Fruit fly (Drosophila melanogaster) whole organism: Measurements from ENCODE around the gene CG13284.
A peak's percentile ranks its signal among the peaks of the same experiment; 100 is the strongest.

Source experiments
- CG8478 ChIP-seq: fragments of >200 bp; optimal IDR thresholded peaks from 2 replicates; lab custom pipeline; 2018; ENCODE audit warnings: inconsistent platforms
- Dll ChIP-seq: fragments of >200 bp; optimal IDR thresholded peaks from 2 replicates; lab custom pipeline; 2017
- EcR ChIP-seq, 2 experiments: fragments of >200 bp; optimal IDR thresholded peaks; 2 replicates each; lab custom pipeline; 2017; ENCODE audit warnings: missing biosample characterization in 2 of 2, missing genetic modification characterization in 2 of 2, missing genetic modification reagents in 2 of 2
- pan ChIP-seq: fragments of >200 bp; optimal IDR thresholded peaks from 2 replicates; lab custom pipeline; 2017
- psq ChIP-seq: fragments of >200 bp; optimal IDR thresholded peaks from 2 replicates; lab custom pipeline; 2017
- usp ChIP-seq: fragments of >200 bp; optimal IDR thresholded peaks from 2 replicates; lab custom pipeline; 2017; ENCODE audit warnings: missing biosample characterization, missing genetic modification characterization, mixed read lengths

The CG13284 gene

DNA sequence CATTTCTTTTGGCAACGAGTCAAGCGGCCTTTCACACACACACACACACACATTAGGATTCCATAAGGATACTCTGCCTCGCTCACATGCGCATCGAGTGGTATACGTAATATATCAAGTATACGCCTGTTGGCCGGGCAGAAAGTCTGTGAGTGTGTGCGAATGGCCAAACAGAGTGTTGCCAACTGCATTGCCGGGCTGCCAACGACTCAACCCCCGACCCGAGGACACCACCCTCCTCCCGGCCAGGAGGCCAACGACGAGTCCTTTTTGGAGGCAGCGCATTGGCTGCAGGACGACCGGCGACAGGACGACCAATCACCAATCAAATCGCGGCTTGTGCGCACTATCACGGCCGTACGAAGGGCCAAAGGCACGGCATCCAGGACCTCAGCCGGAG, 29.2 kb upstream of the CG13284 start:
- TF ChIP-seq CG8478 (no peak), psq (no peak), EcR (GFP tag; optimal IDR thresholded peaks at IDR 0.05; lab: Kevin White, UChicago) (no peak), Dll (lab: Kevin White, UChicago) (no peak), usp (GFP tag; lab: Kevin White, UChicago) (no peak), pan (no peak)

DNA sequence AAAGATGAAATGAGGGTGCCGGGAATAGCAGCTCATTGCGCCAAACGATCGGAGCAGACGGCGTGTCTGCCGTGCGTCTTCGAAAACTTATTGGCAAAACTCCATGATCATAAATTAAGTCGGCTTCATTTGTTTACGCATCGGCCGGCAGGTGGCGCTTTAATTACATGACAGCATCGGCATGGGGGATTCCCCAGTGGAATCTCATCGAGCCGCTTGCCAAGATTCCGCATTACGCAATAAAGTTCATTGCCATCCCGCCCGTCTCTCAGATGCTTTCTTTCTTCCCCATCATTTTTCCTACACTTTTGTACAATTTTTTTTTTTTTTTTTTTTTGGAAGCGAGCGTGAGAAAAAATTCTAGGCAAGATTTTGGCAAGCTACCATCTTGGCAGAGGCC, 28.0 kb upstream of the CG13284 start:
- TF ChIP-seq pan (no peak), psq (no peak), usp (GFP tag; lab: Kevin White, UChicago) (no peak), CG8478 (no peak), EcR (GFP tag; optimal IDR thresholded peaks at IDR 0.05; lab: Kevin White, UChicago) (no peak), Dll (lab: Kevin White, UChicago) (no peak)

DNA sequence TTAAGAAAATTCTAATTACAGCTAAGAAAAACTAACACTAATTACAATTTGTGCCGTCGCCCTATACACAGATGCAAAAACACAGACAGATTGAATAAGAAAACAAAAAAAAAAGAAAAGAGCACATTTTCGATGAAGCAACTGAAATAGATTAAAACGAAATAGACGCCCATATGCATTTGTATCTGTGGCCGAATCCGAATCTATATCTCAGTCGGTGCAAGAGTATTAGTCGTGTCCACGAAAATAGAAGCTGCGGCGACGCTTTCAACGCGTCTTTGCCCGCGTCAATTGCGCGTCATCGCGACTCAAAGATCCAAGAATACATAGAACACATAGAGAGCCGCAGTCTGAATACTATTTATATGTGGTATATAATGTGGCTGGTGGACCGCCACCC, 26.4 kb upstream of the CG13284 start:
- TF ChIP-seq EcR (GFP tag; optimal IDR thresholded peaks at IDR 0.05; lab: Kevin White, UChicago) (no peak), usp (GFP tag; lab: Kevin White, UChicago) (no peak), psq (no peak), Dll (lab: Kevin White, UChicago) (no peak), pan (no peak), CG8478 (no peak)

DNA sequence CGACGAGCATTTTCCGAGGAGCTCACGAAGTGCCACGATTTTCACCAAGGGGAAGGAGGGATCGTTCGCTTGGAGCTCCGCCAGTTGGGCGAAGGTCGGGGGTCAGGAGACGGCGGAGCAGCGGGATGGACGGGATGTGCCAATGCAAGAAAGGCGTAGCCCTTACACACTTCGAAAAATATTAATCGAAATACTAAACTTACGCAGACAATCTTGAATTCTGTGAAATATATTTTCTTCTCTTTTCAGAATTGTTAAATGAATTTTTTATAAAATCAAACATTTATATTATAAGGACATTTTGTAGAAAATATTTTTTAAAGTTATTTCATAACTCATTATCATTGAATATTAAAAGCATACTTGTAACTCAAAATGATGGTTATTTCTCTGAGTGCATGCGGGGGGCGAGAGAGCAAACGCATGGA, 20.4 kb upstream of the CG13284 start:
- TF ChIP-seq pan, result no peak
- no peak for TF ChIP-seq usp (GFP tag; lab: Kevin White, UChicago)
- TF ChIP-seq psq, result no peak
- no peak for TF ChIP-seq EcR (GFP tag; optimal IDR thresholded peaks at IDR 0.05; lab: Kevin White, UChicago)
- no peak for TF ChIP-seq CG8478
- TF ChIP-seq Dll (lab: Kevin White, UChicago), result no peak

DNA sequence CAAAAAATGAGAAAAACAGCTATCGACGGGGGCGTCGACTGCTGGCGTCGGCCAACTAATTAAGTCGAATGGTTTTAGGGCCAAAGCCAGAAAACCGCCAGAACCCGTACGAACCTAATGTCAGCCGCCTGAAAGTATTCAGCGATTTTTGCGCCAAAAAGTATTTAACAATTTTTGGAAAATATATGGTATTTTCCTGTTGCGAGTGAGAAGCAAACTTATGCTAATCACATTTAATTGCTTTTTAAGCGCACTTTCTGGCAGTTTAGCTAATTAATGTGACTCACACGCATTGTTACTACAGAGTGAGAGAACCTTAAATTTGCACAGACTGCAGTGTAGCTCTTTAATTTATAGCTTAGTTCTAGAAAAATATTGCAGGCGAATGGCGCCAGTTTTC, 14.0 kb upstream of the CG13284 start:
- TF ChIP-seq Dll (lab: Kevin White, UChicago) (no peak), usp (GFP tag; lab: Kevin White, UChicago) (no peak), CG8478 (no peak), psq (no peak), pan (no peak), EcR (GFP tag; optimal IDR thresholded peaks at IDR 0.05; lab: Kevin White, UChicago) (no peak)

DNA sequence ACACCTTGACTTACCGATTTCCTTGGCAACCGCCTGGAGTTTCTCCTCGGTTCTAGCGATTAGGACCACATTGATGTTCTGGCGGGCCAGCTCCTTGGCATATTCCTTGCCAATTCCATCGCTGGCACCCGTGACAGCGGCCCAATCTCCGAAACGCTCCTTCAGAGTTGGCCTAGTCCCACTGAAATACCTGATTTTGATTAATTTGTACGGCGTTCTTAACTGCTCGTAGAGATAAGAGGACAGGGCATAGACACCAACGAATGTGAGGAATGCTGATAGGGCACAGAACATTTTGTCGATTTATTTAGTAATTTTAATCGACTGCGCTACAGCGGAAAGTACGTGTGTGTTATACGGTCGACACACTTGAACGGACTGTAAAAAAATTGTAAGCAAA, 12.6 kb upstream of the CG13284 start, which contains the start of gene CG6012:
TSS of gene CG6012 (minus strand) at position 364 of the 400 bp plus-strand sequence.
- TF ChIP-seq CG8478 (no peak), Dll (lab: Kevin White, UChicago) (no peak), usp (GFP tag; lab: Kevin White, UChicago) (no peak), psq (no peak), EcR (GFP tag; optimal IDR thresholded peaks at IDR 0.05; lab: Kevin White, UChicago) (no peak), pan (no peak)

DNA sequence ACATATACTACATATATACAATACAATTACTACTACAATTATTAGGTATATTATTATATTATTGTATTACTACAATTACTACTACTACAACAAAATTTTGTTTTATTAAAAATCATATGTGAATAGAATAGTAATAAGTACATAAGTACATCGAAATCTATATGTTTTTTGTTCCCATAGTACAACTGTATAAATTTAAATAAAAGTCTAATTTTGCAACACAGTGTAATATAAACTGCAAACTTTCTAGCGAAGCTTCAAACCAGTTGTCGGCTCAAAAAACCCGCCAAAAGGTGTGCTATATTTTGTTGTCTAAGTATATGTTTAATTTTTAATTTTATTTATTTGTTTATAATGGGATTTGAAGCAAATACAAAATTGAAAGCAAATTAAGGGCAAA, 11.1 kb upstream of the CG13284 start:
- TF ChIP-seq EcR (GFP tag; optimal IDR thresholded peaks at IDR 0.05; lab: Kevin White, UChicago), result no peak
- TF ChIP-seq usp (GFP tag; lab: Kevin White, UChicago), result no peak
- TF ChIP-seq Dll (lab: Kevin White, UChicago), result no peak
- no peak for TF ChIP-seq CG8478
- no peak for TF ChIP-seq psq
- TF ChIP-seq pan, result no peak

DNA sequence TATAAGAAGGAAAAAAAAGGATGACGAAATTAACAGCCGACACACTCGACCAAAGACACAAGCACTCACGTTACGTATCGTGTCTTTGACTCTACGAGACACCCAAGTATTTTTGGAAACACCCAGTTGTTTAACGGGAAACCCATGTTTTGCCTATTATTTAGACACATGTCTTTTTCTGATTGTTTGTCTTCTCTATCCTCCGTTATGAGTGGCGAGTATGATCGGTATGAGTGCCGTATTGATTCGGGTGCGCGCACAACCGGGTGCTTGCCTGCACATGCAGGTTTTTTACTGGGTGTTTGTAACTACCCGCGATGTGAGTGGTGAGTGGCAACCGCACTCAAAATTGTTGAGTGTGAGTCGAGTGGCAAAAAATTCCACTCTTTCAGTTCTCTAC, 10.6 kb upstream of the CG13284 start:
- TF ChIP-seq usp (GFP tag; lab: Kevin White, UChicago) (no peak), CG8478 (no peak), psq (no peak), pan (peak; percentile 57)

DNA sequence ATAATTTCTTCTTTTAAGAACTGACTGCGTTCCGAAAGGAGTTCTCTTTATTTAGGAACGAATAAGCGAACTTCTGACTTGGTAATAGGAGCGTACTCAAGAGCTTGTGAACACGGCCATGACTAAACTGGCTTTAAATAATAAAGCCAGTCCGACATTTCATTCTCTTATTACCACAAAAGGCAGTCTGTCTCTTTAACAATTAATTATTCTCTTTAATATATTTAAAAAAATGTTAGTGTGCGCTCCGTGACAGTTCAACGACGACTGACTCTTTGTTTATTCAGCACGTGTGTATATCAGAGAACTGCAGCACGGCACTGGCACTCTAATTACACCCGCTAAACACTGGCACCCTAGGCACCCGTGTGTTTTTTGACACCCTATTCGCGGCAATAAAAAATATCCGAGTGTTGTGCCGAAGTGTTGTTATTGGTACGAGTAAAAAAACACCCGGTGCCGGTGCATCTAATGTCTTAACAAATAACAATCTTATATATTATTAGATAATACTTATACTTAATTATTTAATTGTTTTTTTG, 10.0 kb upstream of the CG13284 start, which contains the start of gene CG31809:
TSS of gene CG31809 (minus strand) at position 249 of the 542 bp plus-strand sequence.
- TF ChIP-seq CG8478 (no peak), EcR (GFP tag; optimal IDR thresholded peaks at IDR 0.05; lab: Kevin White, UChicago) (no peak), pan (peak; percentile 40)

DNA sequence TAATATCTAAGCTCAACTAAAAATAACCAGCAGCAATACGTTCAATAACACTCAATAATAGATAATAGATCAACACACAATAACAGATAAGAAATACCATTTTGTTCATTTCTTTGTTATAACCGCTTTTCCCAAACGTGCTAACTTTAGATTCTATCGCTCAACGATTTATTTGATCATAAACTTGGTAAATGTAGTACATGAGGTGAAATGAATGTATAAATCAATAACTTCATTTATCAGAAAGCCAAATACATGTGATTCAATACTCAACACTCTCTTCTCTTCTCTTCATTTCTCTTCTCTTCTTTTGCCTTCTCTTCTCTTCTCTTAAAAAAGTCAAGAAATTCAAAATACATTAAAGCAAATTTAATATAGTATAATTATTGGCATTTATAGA, 9.1 kb upstream of the CG13284 start:
- no peak for TF ChIP-seq EcR (GFP tag; optimal IDR thresholded peaks at IDR 0.05; lab: Kevin White, UChicago)
- no peak for TF ChIP-seq psq
- no peak for TF ChIP-seq pan

DNA sequence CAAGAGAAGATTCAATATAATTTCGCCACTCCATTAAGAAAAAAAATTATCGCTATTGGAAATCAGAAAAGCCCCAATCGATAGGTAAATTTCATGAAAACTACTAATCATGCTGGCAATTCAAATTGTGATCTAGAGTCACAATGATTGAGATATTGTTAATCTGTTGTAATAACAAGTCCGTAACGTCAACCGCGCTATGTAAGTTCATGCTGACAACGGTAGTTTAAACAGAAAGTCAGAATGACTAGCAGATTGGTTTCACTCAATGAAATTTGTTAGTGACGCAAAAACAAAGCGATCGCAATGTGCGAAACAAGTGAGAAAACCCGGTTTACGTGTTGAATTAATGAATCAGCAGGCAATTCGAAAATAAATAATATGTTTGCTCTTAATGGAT, 8.6 kb upstream of the CG13284 start:
- TF ChIP-seq psq (no peak), Dll (lab: Kevin White, UChicago) (no peak)

DNA sequence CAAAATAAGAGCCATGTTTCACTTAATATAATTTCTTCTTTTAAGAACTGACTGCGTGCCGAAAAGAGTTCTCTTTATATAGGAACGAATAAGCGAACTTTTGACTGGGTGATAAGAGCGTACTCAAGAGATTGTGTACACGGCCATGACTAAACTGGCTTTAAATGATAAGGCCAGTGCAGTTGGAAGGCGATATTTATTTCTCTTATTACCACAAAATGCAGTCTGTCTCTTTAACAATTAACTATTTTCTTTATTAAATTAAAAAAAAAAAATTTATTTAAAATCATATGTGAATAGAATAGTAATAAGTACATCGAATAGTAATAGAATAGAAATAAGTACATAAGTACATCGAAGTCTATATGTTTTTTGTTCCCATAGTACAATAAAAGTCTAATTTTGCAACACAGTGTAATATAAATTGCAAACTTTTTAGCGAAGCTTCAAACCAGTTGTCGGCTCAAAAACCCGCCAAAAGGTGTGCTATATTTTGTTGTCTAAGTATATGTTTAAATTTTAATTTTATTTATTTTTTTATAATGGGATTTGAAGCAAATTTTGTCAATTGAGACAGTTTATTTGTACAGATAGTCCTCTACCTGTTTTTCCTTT, 3.9 kb upstream of the CG13284 start, which contains the start of gene CG31810:
TSS of gene CG31810 (minus strand) at position 51 of the 615 bp plus-strand sequence.
- TF ChIP-seq usp (GFP tag; lab: Kevin White, UChicago) (no peak), Dll (lab: Kevin White, UChicago) (no peak), pan (no peak), EcR (GFP tag; optimal IDR thresholded peaks at IDR 0.05; lab: Kevin White, UChicago) (no peak), CG8478 (no peak), psq (no peak)

DNA sequence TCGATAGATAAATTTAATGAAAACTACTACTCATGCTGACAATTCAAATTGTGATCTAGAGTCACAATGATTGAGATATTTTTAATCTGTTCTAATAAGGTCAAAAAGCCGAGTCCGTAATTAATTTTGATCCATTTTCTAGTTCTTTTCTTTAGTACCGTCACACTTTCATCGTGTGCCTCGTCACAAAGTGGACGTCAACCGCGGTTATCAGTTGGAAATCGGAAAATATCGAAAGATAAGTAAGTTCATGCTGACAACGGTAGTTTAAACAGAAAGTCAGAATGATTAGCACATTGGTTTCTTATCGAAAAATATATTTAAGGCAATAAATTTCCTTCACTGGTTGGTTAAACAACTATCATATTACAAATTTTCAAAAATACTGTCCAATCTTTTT, 1.9 kb upstream of the CG13284 start:
- TF ChIP-seq EcR (GFP tag; optimal IDR thresholded peaks at IDR 0.05; lab: Kevin White, UChicago), result no peak
- no peak for TF ChIP-seq usp (GFP tag; lab: Kevin White, UChicago)
- no peak for TF ChIP-seq CG8478
- no peak for TF ChIP-seq psq
- no peak for TF ChIP-seq pan
- TF ChIP-seq Dll (lab: Kevin White, UChicago), result no peak
